Fruit fly (Drosophila melanogaster): ENCODE results near the gene Gnpnat.

- TF ChIP-seq CG9948 (tag; optimal IDR thresholded peaks at IDR 0.05) (peak; percentile 56), Pif1B (GFP tag; optimal IDR thresholded peaks at IDR 0.05) (peak; percentile 22), CG15710 (tag; optimal IDR thresholded peaks at IDR 0.05) (peak; percentile 50), CG32121 (GFP tag; IDR thresholded peaks at IDR 0.05) (no peak), rn (GFP tag; IDR thresholded peaks at IDR 0.05) (no peak), CG34367 (tag; optimal IDR thresholded peaks at IDR 0.05) (peak; percentile 39), CG14655 (GFP tag; optimal IDR thresholded peaks at IDR 0.05) (peak; percentile 39), EcR (GFP tag; optimal IDR thresholded peaks at IDR 0.05) (peak; percentile 68), gl (tag; optimal IDR thresholded peaks at IDR 0.05) (no peak), CG8159 (tag; optimal IDR thresholded peaks at IDR 0.05) (peak; percentile 66), CG17806 (tag; optimal IDR thresholded peaks at IDR 0.05) (peak; percentile 36), Ets98B (GFP tag; IDR thresholded peaks at IDR 0.05) (no peak; the same call in 1 of the 2 replicates)
Observed at dm6 chr3R:29778139-29778984, 40.3 kb downstream of the Gnpnat start.
